Fruit fly (Drosophila melanogaster): ENCODE data around the gene twit.

Gene twit

DNA sequence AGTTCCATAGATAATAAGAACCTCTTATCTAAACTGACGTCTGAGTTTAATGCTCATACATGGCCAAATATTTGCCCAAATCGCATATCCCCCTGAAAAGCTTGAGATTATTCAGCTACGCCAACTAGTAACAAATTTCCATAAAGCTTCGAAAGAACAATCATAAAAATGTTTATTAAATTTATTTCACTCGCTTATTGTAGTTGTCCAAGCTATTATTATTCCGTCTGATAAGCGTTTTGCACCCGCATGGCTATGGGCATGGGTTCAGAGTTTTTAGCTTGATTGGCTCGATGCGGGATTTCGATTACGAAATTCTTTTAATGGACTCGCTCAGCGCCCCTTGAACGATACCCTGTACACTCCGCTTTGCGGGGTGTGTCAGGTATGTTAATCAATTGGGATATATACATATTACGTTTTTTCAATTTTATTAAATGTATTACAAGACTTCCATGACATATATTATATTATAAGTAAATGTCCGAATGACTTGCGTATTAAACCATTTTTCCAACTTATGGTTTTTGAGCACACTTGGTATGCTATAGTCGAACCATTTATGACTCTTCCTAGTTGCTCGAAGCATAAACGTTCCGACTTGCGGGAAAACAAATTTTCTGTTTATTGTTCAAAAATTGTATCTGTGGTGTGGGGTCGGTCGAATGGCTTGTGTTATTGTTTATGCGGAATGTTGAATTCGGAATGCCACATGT lies 46.6 kb upstream of the twit start (continued):
- TF ChIP-seq Mrtf (GFP tag; IDR thresholded peaks at IDR 0.05) (peak; percentile 90), bowl (GFP tag; IDR thresholded peaks at IDR 0.05) (peak; percentile 89), CkIIα-i1 (GFP tag; IDR thresholded peaks at IDR 0.05) (peak; percentile 53; the same call in 1 of the 2 replicates), CG30020 (tag; optimal IDR thresholded peaks at IDR 0.05) (peak; percentile 69), CG17802 (tag; optimal IDR thresholded peaks at IDR 0.05) (peak; percentile 75), CG6813 (GFP tag; optimal IDR thresholded peaks at IDR 0.05) (peak; percentile 95), CG12659 (GFP tag; optimal IDR thresholded peaks at IDR 0.05) (peak; percentile 97), nerfin-1 (tag; optimal IDR thresholded peaks at IDR 0.05) (peak; percentile 89), D19A (tag; optimal IDR thresholded peaks at IDR 0.05) (peak; percentile 92), pb (GFP tag; optimal IDR thresholded peaks at IDR 0.05) (no peak), so (GFP tag; IDR thresholded peaks at IDR 0.05) (peak; percentile 97), CG12219 (GFP tag; optimal IDR thresholded peaks at IDR 0.05) (peak; percentile 96), CG7745 (tag; optimal IDR thresholded peaks at IDR 0.05) (peak; percentile 28), CG11247 (GFP tag; IDR thresholded peaks at IDR 0.05) (peak; percentile 94), Doc3 (GFP tag; IDR thresholded peaks at IDR 0.05; ENCODE audit: partially characterized antibody) (0 out of 3 replicates have a peak, but pooled peaks have one; percentile 32), hb (GFP tag; IDR thresholded peaks at IDR 0.05; ENCODE audit: partially characterized antibody) (peak; percentile 70; the same call in 2 of the 3 replicates), CG4707 (GFP tag; optimal IDR thresholded peaks at IDR 0.05) (peak; percentile 79), sob (GFP tag; IDR thresholded peaks at IDR 0.05) (peak; percentile 95), CG17328 (GFP tag; IDR thresholded peaks at IDR 0.05) (peak; percentile 95), CG4617 (GFP tag; optimal IDR thresholded peaks at IDR 0.05; ENCODE audit: borderline replicate concordance) (peak; percentile 85), CG13287 (GFP tag; IDR thresholded peaks at IDR 0.05; ENCODE audit: partially characterized antibody) (peak; percentile 78), CG4424 (GFP tag; optimal IDR thresholded peaks at IDR 0.05) (peak; percentile 95), gro (GFP tag; optimal IDR thresholded peaks at IDR 0.05) (peak; percentile 51), ewg (GFP tag; optimal IDR thresholded peaks at IDR 0.05) (peak; percentile 89), CG8478 (optimal IDR thresholded peaks at IDR 0.05) (no peak), Doc2 (GFP tag; IDR thresholded peaks at IDR 0.05) (peak; percentile 88), sisA (GFP tag; IDR thresholded peaks at IDR 0.05) (peak; percentile 92), Kr (GFP tag; optimal IDR thresholded peaks at IDR 0.05) (no peak), CG34224 (GFP tag; IDR thresholded peaks at IDR 0.05; ENCODE audit: partially characterized antibody) (peak; percentile 75), ems (GFP tag; optimal IDR thresholded peaks at IDR 0.05) (peak; percentile 86), ara (GFP tag; IDR thresholded peaks at IDR 0.05) (peak; percentile 93), CG16779 (GFP tag; IDR thresholded peaks at IDR 0.05) (peak; percentile 72; the same call in 1 of the 2 replicates), ac (GFP tag; optimal IDR thresholded peaks at IDR 0.05) (peak; percentile 62), exex (tag; optimal IDR thresholded peaks at IDR 0.05) (peak; percentile 91), unc-4 (GFP tag; IDR thresholded peaks at IDR 0.05; ENCODE audit: partially characterized antibody) (peak; percentile 15; the same call in 1 of the 2 replicates), ATbp (GFP tag; optimal IDR thresholded peaks at IDR 0.05) (peak; percentile 93), Awh (GFP tag; IDR thresholded peaks at IDR 0.05) (peak; percentile 93), MESR4 (GFP tag; optimal IDR thresholded peaks at IDR 0.05) (peak; percentile 58), Dref (GFP tag; IDR thresholded peaks at IDR 0.05) (peak; percentile 27; the same call in 1 of the 2 replicates), CG6689 (GFP tag; IDR thresholded peaks at IDR 0.05) (peak; percentile 96), CG3847 (GFP tag; IDR thresholded peaks at IDR 0.05) (peak; percentile 95), Hey (tag; optimal IDR thresholded peaks at IDR 0.05) (peak; percentile 63), CG34376 (GFP tag; optimal IDR thresholded peaks at IDR 0.05) (peak; percentile 92), luna (GFP tag; optimal IDR thresholded peaks at IDR 0.05) (peak; percentile 2), CG10979 (tag; optimal IDR thresholded peaks at IDR 0.05) (peak; percentile 94), Bgb (GFP tag; IDR thresholded peaks at IDR 0.05; ENCODE audit: partially characterized antibody) (peak; percentile 75), stwl (tag; optimal IDR thresholded peaks at IDR 0.05) (peak; percentile 45), CG18599 (GFP tag; optimal IDR thresholded peaks at IDR 0.05) (peak; percentile 98)

Measured in whole organism, embryonic.